Fruit fly (Drosophila melanogaster) whole organism, embryonic: ENCODE data around the gene CG8861.

ENCODE experiments used
- Optix ChIP-seq: fragments of 200-800 bp; sonication (Bioruptor generic); IDR thresholded peaks from 3 replicates; pipeline ENCODE4 v1.3.6; 2022; ENCODE audit warnings: missing biosample characterization, missing genetic modification characterization
- ash1 ChIP-seq: fragments of 200-800 bp; sonication (Bioruptor generic); optimal IDR thresholded peaks from 2 replicates; lab custom pipeline; 2018; ENCODE audit warnings: missing biosample characterization, mild to moderate bottlenecking, missing genetic modification characterization

DNA sequence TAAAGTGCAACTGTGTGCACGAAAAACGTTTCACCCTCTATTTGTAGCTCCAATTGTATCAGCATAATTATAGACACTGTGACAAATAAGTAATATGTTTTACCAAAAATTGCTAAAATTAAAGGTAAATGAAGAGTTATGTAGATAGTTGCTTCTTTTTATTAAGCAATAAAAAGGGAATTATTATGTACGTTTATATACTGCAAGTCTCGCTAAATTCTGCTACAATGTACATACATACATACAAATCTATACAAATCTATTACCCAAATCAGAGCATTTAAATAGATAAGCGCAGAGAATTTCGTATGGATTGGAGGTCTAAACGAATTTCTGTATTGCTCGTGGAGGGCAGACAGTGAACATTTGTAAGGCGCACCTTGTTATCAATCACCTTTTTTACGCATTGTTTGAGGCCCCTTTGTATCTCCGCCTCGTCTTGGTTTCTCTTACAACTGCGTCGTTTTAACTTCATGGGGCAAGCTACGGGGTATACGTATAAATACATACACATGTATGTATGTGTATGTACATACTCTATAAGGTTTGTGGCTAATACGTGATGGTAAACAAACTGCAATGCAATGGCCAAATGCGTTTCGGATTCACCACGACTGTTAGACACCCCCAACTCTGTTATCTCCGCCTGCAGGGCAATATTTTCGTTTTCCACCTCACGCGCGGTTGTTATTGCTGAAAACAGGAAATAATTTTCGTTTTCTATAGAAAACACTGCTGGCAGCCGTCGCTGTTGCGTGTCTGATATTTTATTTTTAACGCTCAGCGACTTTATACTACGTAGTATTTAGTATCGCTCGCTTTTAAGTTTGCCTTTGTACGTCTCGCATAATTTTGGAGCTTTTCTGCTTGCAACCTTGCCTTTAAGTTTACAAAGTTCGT, 11.1 kb upstream of the CG8861 start:
- TF ChIP-seq Optix: no peak
- TF ChIP-seq ash1 (GFP tag; lab: Kevin White, UChicago): no peak
